Worm (Caenorhabditis elegans): ENCODE results near the gene rbm-39.
A peak's percentile ranks its signal among the peaks of the same experiment; 100 is the strongest.

The rbm-39 gene

ce11 chrIV:998914-999313 lies 13.5 kb upstream of the rbm-39 start, which contains the start of gene Y55F3AM.5:
Y55F3AM.5 (plus strand) TSS chrIV:999214.
- TF ChIP-seq ztf-23 (GFP tag; IDR thresholded peaks at IDR 0.05) (no peak), flt-1 (GFP tag; IDR thresholded peaks at IDR 0.05) (no peak), med-1 (GFP tag; optimal IDR thresholded peaks at IDR 0.05; ENCODE audit: insufficient read depth) (no peak), T22C8.4 (GFP tag; IDR thresholded peaks at IDR 0.05) (no peak), ztf-29 (GFP tag; IDR thresholded peaks at IDR 0.05) (no peak), cog-1 (tag; optimal IDR thresholded peaks at IDR 0.05) (no peak), ref-1 (GFP tag; conservative IDR thresholded peaks at IDR 0.05) (no peak), klf-2 (GFP tag; conservative IDR thresholded peaks at IDR 0.05) (no peak), tab-1 (GFP tag; IDR thresholded peaks at IDR 0.05) (no peak)

DNA sequence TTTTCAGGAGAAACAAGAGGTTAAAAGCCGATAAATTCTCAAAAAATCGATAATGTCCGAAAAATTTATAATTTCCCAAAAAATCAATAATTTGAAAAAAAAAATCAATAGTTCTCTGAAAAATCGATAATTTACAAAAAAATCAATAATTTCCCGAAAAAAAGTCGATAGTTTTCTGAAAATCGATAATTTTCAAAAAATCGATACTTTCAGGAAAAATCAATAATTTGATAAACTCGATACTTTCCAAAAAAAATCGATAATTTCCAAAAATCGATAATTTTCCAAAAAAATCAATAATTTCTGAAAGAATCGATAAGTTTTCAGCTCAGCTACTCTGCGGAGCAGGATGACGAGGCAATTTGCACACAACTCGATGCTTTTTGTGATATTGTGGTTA lies 12.7 kb upstream of the rbm-39 start:
- TF ChIP-seq klf-2 (GFP tag; conservative IDR thresholded peaks at IDR 0.05) = no peak
- TF ChIP-seq ztf-23 (GFP tag; IDR thresholded peaks at IDR 0.05) = no peak
- no peak for TF ChIP-seq tab-1 (GFP tag; IDR thresholded peaks at IDR 0.05)
- TF ChIP-seq T22C8.4 (GFP tag; IDR thresholded peaks at IDR 0.05) = peak; percentile 98
- no peak for TF ChIP-seq cog-1 (tag; optimal IDR thresholded peaks at IDR 0.05)

- TF ChIP-seq med-1 (GFP tag; optimal IDR thresholded peaks at IDR 0.05; ENCODE audit: insufficient read depth) = no peak
- TF ChIP-seq T22C8.4 (GFP tag; IDR thresholded peaks at IDR 0.05) = peak; percentile 98
These were observed 12.0 kb upstream of the rbm-39 start for ce11 chrIV:1000441-1000840.

DNA sequence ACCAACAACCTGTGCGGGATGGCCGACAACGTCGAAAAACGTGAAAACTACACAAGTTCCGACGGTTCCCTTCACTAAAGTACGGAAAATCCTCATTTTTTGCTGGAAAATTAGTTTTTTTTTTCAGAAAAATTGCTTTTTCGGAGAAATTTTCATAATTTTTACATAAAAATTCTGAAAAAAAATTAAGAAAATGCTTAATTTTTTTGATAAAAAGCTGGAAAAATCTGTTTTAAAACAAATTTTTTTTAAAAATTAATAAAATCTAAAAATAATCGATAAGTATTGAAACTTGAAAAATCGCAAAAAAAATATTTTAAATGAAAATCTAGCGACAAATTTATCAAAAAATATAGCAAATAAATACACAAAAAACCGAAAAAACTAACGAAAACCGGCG lies 6.7 kb upstream of the rbm-39 start, which contains the start of gene immp-2:
Gene immp-2 (minus strand): TSS at position 101 of the 400 bp plus-strand sequence.
- no peak for TF ChIP-seq ref-1 (GFP tag; conservative IDR thresholded peaks at IDR 0.05)
- no peak for TF ChIP-seq T22C8.4 (GFP tag; IDR thresholded peaks at IDR 0.05)
- no peak for TF ChIP-seq klf-2 (GFP tag; conservative IDR thresholded peaks at IDR 0.05)
- TF ChIP-seq cog-1 (tag; optimal IDR thresholded peaks at IDR 0.05) = no peak
- no peak for TF ChIP-seq med-1 (GFP tag; optimal IDR thresholded peaks at IDR 0.05; ENCODE audit: insufficient read depth)
- no peak for TF ChIP-seq tab-1 (GFP tag; IDR thresholded peaks at IDR 0.05)
- no peak for TF ChIP-seq ztf-23 (GFP tag; IDR thresholded peaks at IDR 0.05)
- TF ChIP-seq flt-1 (GFP tag; IDR thresholded peaks at IDR 0.05) = no peak
- no peak for TF ChIP-seq ztf-29 (GFP tag; IDR thresholded peaks at IDR 0.05)

DNA sequence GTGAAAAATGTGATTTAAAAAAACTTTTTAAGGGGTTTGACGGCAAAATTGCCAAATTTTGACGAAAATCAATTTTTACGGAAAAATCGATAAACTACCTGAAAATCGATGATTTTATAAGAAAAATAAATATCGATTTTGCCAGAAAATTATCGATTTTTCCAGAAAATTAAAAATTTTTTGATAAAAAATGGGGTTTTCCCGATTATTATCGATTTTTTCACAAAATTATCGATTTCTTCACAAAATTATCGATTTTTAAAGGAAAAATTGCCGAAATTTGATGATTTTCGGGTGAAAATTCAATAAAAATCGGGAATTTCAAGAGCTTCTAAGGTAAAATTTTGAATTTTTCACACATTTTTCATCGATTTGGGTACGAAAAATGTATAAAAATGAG lies 5.8 kb upstream of the rbm-39 start:
- TF ChIP-seq T22C8.4 (GFP tag; IDR thresholded peaks at IDR 0.05) (peak; percentile 23; the same call in 1 of the 2 replicates), klf-2 (GFP tag; conservative IDR thresholded peaks at IDR 0.05) (no peak)

DNA sequence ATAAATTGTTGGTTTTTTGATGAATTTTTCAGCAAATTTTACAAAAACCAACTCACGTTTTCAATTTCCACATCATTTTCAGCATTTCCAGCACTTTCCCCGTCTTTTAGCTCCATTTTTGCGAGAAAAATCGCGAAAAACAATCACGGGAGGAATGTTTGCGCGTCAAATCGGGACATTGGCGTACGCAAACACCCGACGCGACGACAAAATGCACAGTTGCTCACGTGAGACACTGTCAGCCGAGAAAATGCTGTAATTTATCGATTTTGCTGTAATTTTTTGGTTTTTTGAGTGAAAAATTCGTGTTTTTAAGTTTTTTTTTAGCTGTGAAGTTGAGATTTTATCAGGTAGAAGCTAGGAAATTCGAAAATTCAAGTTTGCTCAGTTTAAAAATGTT lies 2.9 kb upstream of the rbm-39 start, which contains the start of gene Y55F3AM.9:
Gene Y55F3AM.9 (minus strand): TSS at position 189 of the 400 bp plus-strand sequence.
- TF ChIP-seq med-1 (GFP tag; optimal IDR thresholded peaks at IDR 0.05; ENCODE audit: insufficient read depth) (no peak), T22C8.4 (GFP tag; IDR thresholded peaks at IDR 0.05) (no peak), ref-1 (GFP tag; conservative IDR thresholded peaks at IDR 0.05) (no peak), klf-2 (GFP tag; conservative IDR thresholded peaks at IDR 0.05) (no peak), cog-1 (tag; optimal IDR thresholded peaks at IDR 0.05) (no peak), flt-1 (GFP tag; IDR thresholded peaks at IDR 0.05) (no peak), ztf-29 (GFP tag; IDR thresholded peaks at IDR 0.05) (no peak), ztf-23 (GFP tag; IDR thresholded peaks at IDR 0.05) (no peak), tab-1 (GFP tag; IDR thresholded peaks at IDR 0.05) (no peak)

ce11 chrIV:1010212-1010611 lies 2.2 kb upstream of the rbm-39 start, which contains the start of gene atg-3:
atg-3 (plus strand) TSS chrIV:1010512.
- TF ChIP-seq cog-1 (tag; optimal IDR thresholded peaks at IDR 0.05) (no peak), ztf-29 (GFP tag; IDR thresholded peaks at IDR 0.05) (no peak), med-1 (GFP tag; optimal IDR thresholded peaks at IDR 0.05; ENCODE audit: insufficient read depth) (no peak), T22C8.4 (GFP tag; IDR thresholded peaks at IDR 0.05) (no peak), ref-1 (GFP tag; conservative IDR thresholded peaks at IDR 0.05) (no peak), klf-2 (GFP tag; conservative IDR thresholded peaks at IDR 0.05) (no peak), flt-1 (GFP tag; IDR thresholded peaks at IDR 0.05) (no peak), ztf-23 (GFP tag; IDR thresholded peaks at IDR 0.05) (no peak), tab-1 (GFP tag; IDR thresholded peaks at IDR 0.05) (no peak)

- TF ChIP-seq cog-1 (tag; optimal IDR thresholded peaks at IDR 0.05) (no peak), T22C8.4 (GFP tag; IDR thresholded peaks at IDR 0.05) (no peak), flt-1 (GFP tag; IDR thresholded peaks at IDR 0.05) (no peak), med-1 (GFP tag; optimal IDR thresholded peaks at IDR 0.05; ENCODE audit: insufficient read depth) (no peak), ztf-23 (GFP tag; IDR thresholded peaks at IDR 0.05) (no peak), ref-1 (GFP tag; conservative IDR thresholded peaks at IDR 0.05) (no peak), klf-2 (GFP tag; conservative IDR thresholded peaks at IDR 0.05) (no peak), tab-1 (GFP tag; IDR thresholded peaks at IDR 0.05) (no peak), ztf-29 (GFP tag; IDR thresholded peaks at IDR 0.05) (no peak)
These were observed 648 bp upstream of the rbm-39 start for ce11 chrIV:1011776-1012175.

- TF ChIP-seq ztf-29 (GFP tag; IDR thresholded peaks at IDR 0.05) (no peak), med-1 (GFP tag; optimal IDR thresholded peaks at IDR 0.05; ENCODE audit: insufficient read depth) (no peak), flt-1 (GFP tag; IDR thresholded peaks at IDR 0.05) (no peak), T22C8.4 (GFP tag; IDR thresholded peaks at IDR 0.05) (no peak), ref-1 (GFP tag; conservative IDR thresholded peaks at IDR 0.05) (no peak), klf-2 (GFP tag; conservative IDR thresholded peaks at IDR 0.05) (no peak), ztf-23 (GFP tag; IDR thresholded peaks at IDR 0.05) (no peak), cog-1 (tag; optimal IDR thresholded peaks at IDR 0.05) (no peak), tab-1 (GFP tag; IDR thresholded peaks at IDR 0.05) (no peak)
These were observed 892 bp downstream of the rbm-39 start for ce11 chrIV:1013233-1013798.

ce11 chrIV:1015430-1015829 lies 3.0 kb downstream of the rbm-39 start:
- TF ChIP-seq ztf-23 (GFP tag; IDR thresholded peaks at IDR 0.05) (no peak), ztf-29 (GFP tag; IDR thresholded peaks at IDR 0.05) (no peak), T22C8.4 (GFP tag; IDR thresholded peaks at IDR 0.05) (no peak), cog-1 (tag; optimal IDR thresholded peaks at IDR 0.05) (no peak), ref-1 (GFP tag; conservative IDR thresholded peaks at IDR 0.05) (no peak), tab-1 (GFP tag; IDR thresholded peaks at IDR 0.05) (no peak), flt-1 (GFP tag; IDR thresholded peaks at IDR 0.05) (no peak), klf-2 (GFP tag; conservative IDR thresholded peaks at IDR 0.05) (no peak), med-1 (GFP tag; optimal IDR thresholded peaks at IDR 0.05; ENCODE audit: insufficient read depth) (no peak)

Measured in whole organism, midembryonic.